Worm (Caenorhabditis elegans): ENCODE results near the gene sre-2.
A peak's percentile ranks its signal among the peaks of the same experiment; 100 is the strongest.

ce11 chrII:8129040-8129387 is 27.1 kb upstream of the sre-2 start:
- TF ChIP-seq lin-13 (GFP tag; optimal IDR thresholded peaks at IDR 0.05) (peak; percentile 18), sptf-1 (tag; optimal IDR thresholded peaks at IDR 0.05) (no peak), egl-27 (tag; optimal IDR thresholded peaks at IDR 0.05) (no peak), lsy-2 (tag; optimal IDR thresholded peaks at IDR 0.05) (no peak), irx-1 (tag; optimal IDR thresholded peaks at IDR 0.05) (no peak), lin-15B (tag; optimal IDR thresholded peaks at IDR 0.05) (no peak), nhr-237 (tag; optimal IDR thresholded peaks at IDR 0.05) (no peak), unc-130 (tag; optimal IDR thresholded peaks at IDR 0.05) (no peak), fos-1 (tag; optimal IDR thresholded peaks at IDR 0.05) (no peak)
